Fruit fly (Drosophila melanogaster): ENCODE measurements around the gene hh.

dm6 chr3R:23131341-23131884 is 10.3 kb downstream of the hh start:
- TF ChIP-seq cic (GFP tag; optimal IDR thresholded peaks at IDR 0.05) (no peak), pad (GFP tag; optimal IDR thresholded peaks at IDR 0.05) (no peak), bab1 (GFP tag; optimal IDR thresholded peaks at IDR 0.05) (no peak), CG33017 (tag; optimal IDR thresholded peaks at IDR 0.05) (no peak), tj (GFP tag; optimal IDR thresholded peaks at IDR 0.05) (no peak), cnc (optimal IDR thresholded peaks at IDR 0.05) (no peak)

Measured in whole organism, adult.